Worm (Caenorhabditis elegans) whole organism, midembryonic: Measurements from ENCODE around the gene bpl-1.

Experiments
- T22C8.4 ChIP-seq: fragments of 200-800 bp; sonication (Bioruptor generic); IDR thresholded peaks from 2 replicates; pipeline ENCODE4 v1.3.6; 2022; ENCODE audit warnings: missing genetic modification characterization, missing compliant biosample characterization
- med-1 ChIP-seq: sonication (generic microtip); optimal IDR thresholded peaks from 2 replicates; lab custom pipeline; 2017; ENCODE audit warnings: missing genetic modification characterization, mild to moderate bottlenecking, missing compliant biosample characterization, antibody characterized with exemption, missing genetic modification reagents; ENCODE audit not compliant: insufficient read depth

- TF ChIP-seq med-1 (GFP tag; lab: Kevin White, UChicago) (no peak), T22C8.4 (GFP tag; lab: Robert Waterston, UW) (no peak)
These were observed 48.1 kb downstream of the bpl-1 start for ce11 chrII:6322081-6322480.
